Worm (Caenorhabditis elegans) whole organism, mixed stage, embryonic: ENCODE data around the gene ZK822.10.

Experiments used
- elt-3 ChIP-seq: fragments of 150-350 bp; optimal IDR thresholded peaks from 2 replicates; lab custom pipeline; 2014; ENCODE audit warnings: missing biosample characterization, missing genetic modification characterization
- nhr-28 ChIP-seq: fragments of 150-350 bp; optimal IDR thresholded peaks from 2 replicates; lab custom pipeline; 2014; ENCODE audit warnings: missing biosample characterization, missing genetic modification characterization
- sptf-1 ChIP-seq: sonication (generic microtip); optimal IDR thresholded peaks from 2 replicates; lab custom pipeline; 2017; ENCODE audit warnings: mild to moderate bottlenecking, missing genetic modification characterization, moderate library complexity, missing compliant biosample characterization

- no peak for TF ChIP-seq nhr-28 (tag; lab: Kevin White, UChicago)
- no peak for TF ChIP-seq sptf-1 (tag; lab: Kevin White, UChicago)
- TF ChIP-seq elt-3: no peak
Measured at ce11 chrIV:11868452-11868851, 48.5 kb upstream of the ZK822.10 start.
